Fruit fly (Drosophila melanogaster): ENCODE measurements around the gene CG11663.

DNA sequence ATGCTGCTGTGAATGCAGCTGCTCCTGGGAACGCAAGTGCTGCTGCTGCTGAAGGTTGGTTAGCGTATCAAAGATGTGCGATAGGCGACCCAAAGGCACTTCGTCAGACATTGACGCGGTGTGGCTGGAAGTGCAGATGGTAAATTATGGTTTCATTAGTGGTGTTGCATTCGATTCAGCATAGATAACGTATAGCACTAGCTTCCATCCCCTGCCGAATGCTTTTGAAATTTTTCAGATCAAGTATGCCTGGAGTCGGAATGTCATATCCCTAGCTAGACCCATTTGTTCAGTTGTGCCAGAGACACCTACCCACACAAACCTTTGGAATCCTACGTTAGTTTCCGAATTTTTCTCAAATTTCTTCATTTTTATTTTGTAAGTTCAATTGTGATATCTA lies at the start of gene CG11663:
- no peak for TF ChIP-seq CG8478 (optimal IDR thresholded peaks at IDR 0.05)
- no peak for TF ChIP-seq CTCF (optimal IDR thresholded peaks at IDR 0.05)

All from S2 (cell line).